Worm (Caenorhabditis elegans) whole organism, L2 larva: Measurements from ENCODE around the gene Y57G11C.1144.

ENCODE experiments used
- blmp-1 ChIP-seq: sonication (generic microtip); optimal IDR thresholded peaks from 2 replicates; lab custom pipeline; 2017; ENCODE audit warnings: missing genetic modification characterization, mild to moderate bottlenecking, missing compliant biosample characterization, antibody characterized with exemption, moderate library complexity; ENCODE audit not compliant: insufficient read depth
- elt-1 ChIP-seq: fragments of 150-350 bp; optimal IDR thresholded peaks from 2 replicates; lab custom pipeline; 2014; ENCODE audit warnings: missing biosample characterization, missing genetic modification characterization
- lin-39 ChIP-seq: fragments of 150-350 bp; optimal IDR thresholded peaks from 2 replicates; lab custom pipeline; 2014; ENCODE audit warnings: missing biosample characterization, missing genetic modification reagents, missing genetic modification characterization
- mab-5 ChIP-seq: fragments of 150-350 bp; optimal IDR thresholded peaks from 2 replicates; lab custom pipeline; 2014; ENCODE audit warnings: missing biosample characterization, missing genetic modification characterization
- zag-1 ChIP-seq: fragments of 150-350 bp; optimal IDR thresholded peaks from 2 replicates; lab custom pipeline; 2014; ENCODE audit warnings: missing biosample characterization, missing genetic modification characterization

DNA sequence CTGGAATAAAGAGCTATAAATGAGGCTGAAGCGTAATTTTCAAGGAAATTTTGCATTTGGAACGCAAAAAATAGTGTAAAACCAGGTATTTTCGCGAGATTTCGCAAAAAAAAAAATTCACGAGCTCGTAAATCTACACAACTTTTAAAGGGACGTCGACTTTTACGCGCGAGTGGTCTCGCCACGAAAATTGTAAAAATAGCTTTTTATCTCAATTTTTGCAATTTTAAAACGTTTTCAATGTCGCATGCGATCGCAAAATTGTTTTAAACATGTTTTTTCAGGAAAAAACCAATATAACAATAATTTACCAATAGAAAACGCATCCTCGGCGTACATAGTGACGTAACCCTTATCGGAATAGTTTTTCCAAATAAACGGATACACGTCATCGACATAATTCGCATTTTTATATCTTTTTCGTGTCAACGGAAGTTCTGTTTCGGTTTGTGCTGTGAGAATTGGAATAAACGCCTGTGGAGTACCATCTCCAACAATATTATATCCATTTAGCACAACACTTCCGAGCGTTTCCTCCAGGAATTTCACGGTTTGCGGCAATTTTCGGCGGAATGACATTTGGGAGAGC, 19.7 kb downstream of the Y57G11C.1144 start:
- no peak for TF ChIP-seq zag-1
- TF ChIP-seq mab-5 = no peak
- no peak for TF ChIP-seq blmp-1 (tag; lab: Kevin White, UChicago)
- no peak for TF ChIP-seq elt-1 (tag; lab: Kevin White, UChicago)
- TF ChIP-seq lin-39 = no peak
